Fruit fly (Drosophila melanogaster) whole organism, embryonic: Measurements from ENCODE around the gene Lcp65Ac.
A peak's percentile ranks its signal among the peaks of the same experiment; 100 is the strongest.

ENCODE experiments used
- Aef1 ChIP-seq: fragments of 200-800 bp; sonication (Bioruptor generic); IDR thresholded peaks from 3 replicates; pipeline ENCODE4 v1.3.6; 2022; ENCODE audit warnings: missing biosample characterization, missing genetic modification characterization
- Atf-2 ChIP-seq: fragments of 200-800 bp; sonication (Bioruptor generic); optimal IDR thresholded peaks from 2 replicates; lab custom pipeline; 2016; ENCODE audit warnings: missing biosample characterization, missing genetic modification characterization
- B-H1 ChIP-seq: fragments of 200-800 bp; sonication (Bioruptor generic); IDR thresholded peaks from 3 replicates; pipeline ENCODE4 v1.3.6; 2022; ENCODE audit warnings: missing biosample characterization, missing genetic modification characterization
- CG1024 ChIP-seq: fragments of 200-800 bp; sonication (Bioruptor generic); IDR thresholded peaks from 2 replicates; pipeline ENCODE4 v1.3.6; 2022; ENCODE audit warnings: missing biosample characterization, missing genetic modification characterization
- CG10267 ChIP-seq: fragments of 200-800 bp; sonication (Bioruptor generic); optimal IDR thresholded peaks from 2 replicates; lab custom pipeline; 2018; ENCODE audit warnings: missing biosample characterization, mild to moderate bottlenecking, missing genetic modification characterization, moderate library complexity
- CG17328 ChIP-seq: fragments of 200-800 bp; sonication (Bioruptor generic); IDR thresholded peaks from 2 replicates; pipeline ENCODE4 v1.3.6; 2022; ENCODE audit warnings: missing biosample characterization, missing genetic modification characterization
- CG1832 ChIP-seq: fragments of 200-800 bp; sonication (Bioruptor generic); optimal IDR thresholded peaks from 2 replicates; lab custom pipeline; 2017; ENCODE audit warnings: missing biosample characterization, mild to moderate bottlenecking, missing genetic modification characterization, inconsistent platforms
- CG18764 ChIP-seq: fragments of 200-800 bp; sonication (Bioruptor generic); optimal IDR thresholded peaks from 3 replicates; lab custom pipeline; 2016; ENCODE audit warnings: missing biosample characterization, missing genetic modification characterization
- CG2202 ChIP-seq: fragments of 200-800 bp; sonication (Bioruptor generic); optimal IDR thresholded peaks from 2 replicates; lab custom pipeline; 2018; ENCODE audit warnings: missing biosample characterization, mild to moderate bottlenecking, missing genetic modification characterization
- CG2875 ChIP-seq: fragments of 200-800 bp; sonication (Bioruptor generic); optimal IDR thresholded peaks from 2 replicates; lab custom pipeline; 2017; ENCODE audit warnings: missing biosample characterization, mild to moderate bottlenecking, missing genetic modification characterization, missing genetic modification reagents
- CG2889 ChIP-seq: fragments of 200-800 bp; sonication (Bioruptor generic); IDR thresholded peaks from 3 replicates; pipeline ENCODE4 v1.3.6; 2022; ENCODE audit warnings: missing biosample characterization, missing genetic modification characterization
- CG32772 ChIP-seq: fragments of 200-800 bp; sonication (Bioruptor generic); IDR thresholded peaks from 2 replicates; pipeline ENCODE4 v1.3.6; 2022; ENCODE audit warnings: missing biosample characterization, missing genetic modification characterization
- CG3407 ChIP-seq: fragments of 200-800 bp; sonication (Bioruptor generic); optimal IDR thresholded peaks from 2 replicates; lab custom pipeline; 2018; ENCODE audit warnings: missing biosample characterization, mild to moderate bottlenecking, missing genetic modification characterization
- CG4404 ChIP-seq: fragments of 200-800 bp; sonication (Bioruptor generic); IDR thresholded peaks from 2 replicates; pipeline ENCODE4 v1.3.6; 2022; ENCODE audit warnings: missing biosample characterization, missing genetic modification characterization
- CG4424 ChIP-seq: fragments of 200-800 bp; sonication (Bioruptor generic); optimal IDR thresholded peaks from 3 replicates; lab custom pipeline; 2016; ENCODE audit warnings: missing biosample characterization, missing genetic modification characterization
- CG4617 ChIP-seq: fragments of 200-800 bp; sonication (Bioruptor generic); optimal IDR thresholded peaks from 3 replicates; lab custom pipeline; 2016; ENCODE audit warnings: missing biosample characterization, missing genetic modification characterization, borderline replicate concordance
- CG4730 ChIP-seq: fragments of 200-800 bp; sonication (Bioruptor generic); IDR thresholded peaks from 2 replicates; pipeline ENCODE4 v1.3.6; 2022; ENCODE audit warnings: missing biosample characterization, missing genetic modification characterization
- CG6683 ChIP-seq: fragments of 200-800 bp; sonication (Bioruptor generic); optimal IDR thresholded peaks from 2 replicates; lab custom pipeline; 2017; ENCODE audit warnings: missing biosample characterization, mild to moderate bottlenecking, missing genetic modification characterization, missing genetic modification reagents
- CG7556 ChIP-seq: fragments of 200-800 bp; sonication (Bioruptor generic); optimal IDR thresholded peaks from 2 replicates; lab custom pipeline; 2017; ENCODE audit warnings: missing biosample characterization, mild to moderate bottlenecking, missing genetic modification characterization
- CrebB ChIP-seq: fragments of 200-800 bp; sonication (Bioruptor generic); optimal IDR thresholded peaks from 3 replicates; lab custom pipeline; 2018; ENCODE audit warnings: missing biosample characterization, mild to moderate bottlenecking, missing genetic modification characterization
- D ChIP-seq, 2 experiments: fragments of 200-800 bp in 1 of 2; fragments of >200 bp in 1 of 2; sonication (Bioruptor generic) in 1 of 2; optimal IDR thresholded peaks; 2 replicates in 1 of 2; 3 replicates in 1 of 2; lab custom pipeline; 2017; ENCODE audit warnings: mild to moderate bottlenecking in 1 of 2, missing biosample characterization in 1 of 2, missing genetic modification characterization in 1 of 2, missing genetic modification reagents in 1 of 2
- Deaf1 ChIP-seq: fragments of 200-800 bp; optimal IDR thresholded peaks from 3 replicates; lab custom pipeline; 2019; ENCODE audit warnings: missing biosample characterization, mild to moderate bottlenecking, missing genetic modification characterization, moderate library complexity
- Doc3 ChIP-seq: fragments of 200-800 bp; sonication (Bioruptor generic); IDR thresholded peaks from 3 replicates; pipeline ENCODE4 v1.3.6; 2022; ENCODE audit warnings: missing biosample characterization, missing genetic modification characterization; ENCODE audit not compliant: partially characterized antibody
- ERR ChIP-seq: fragments of 200-800 bp; sonication (Bioruptor generic); optimal IDR thresholded peaks from 2 replicates; lab custom pipeline; 2016; ENCODE audit warnings: missing biosample characterization, missing genetic modification characterization
- HmgZ ChIP-seq: fragments of 200-800 bp; sonication (Bioruptor generic); optimal IDR thresholded peaks from 2 replicates; lab custom pipeline; 2018; ENCODE audit warnings: missing biosample characterization, mild to moderate bottlenecking, missing genetic modification characterization
- Nf-YB ChIP-seq: fragments of 200-800 bp; sonication (Bioruptor generic); optimal IDR thresholded peaks from 3 replicates; lab custom pipeline; 2019; ENCODE audit warnings: missing biosample characterization, mild to moderate bottlenecking, missing genetic modification characterization, moderate library complexity
- PHDP ChIP-seq: fragments of 200-800 bp; sonication (Bioruptor generic); optimal IDR thresholded peaks from 3 replicates; lab custom pipeline; 2018; ENCODE audit warnings: missing biosample characterization, mild to moderate bottlenecking, missing genetic modification characterization, moderate library complexity
- Scr ChIP-seq: fragments of 200-800 bp; sonication (Bioruptor generic); IDR thresholded peaks from 2 replicates; pipeline ENCODE4 v1.3.6; 2022; ENCODE audit warnings: missing biosample characterization, missing genetic modification characterization; ENCODE audit not compliant: partially characterized antibody
- Vsx1 ChIP-seq: fragments of 200-800 bp; sonication (Bioruptor generic); optimal IDR thresholded peaks from 2 replicates; lab custom pipeline; 2017; ENCODE audit warnings: missing biosample characterization, mild to moderate bottlenecking, missing genetic modification characterization, missing genetic modification reagents
- YL-1 ChIP-seq: fragments of 200-800 bp; sonication (Bioruptor generic); optimal IDR thresholded peaks from 3 replicates; lab custom pipeline; 2017; ENCODE audit warnings: missing biosample characterization, mild to moderate bottlenecking, missing genetic modification characterization
- bowl ChIP-seq: fragments of 200-800 bp; sonication (Bioruptor generic); IDR thresholded peaks from 2 replicates; pipeline ENCODE4 v1.3.6; 2022; ENCODE audit warnings: missing biosample characterization, missing genetic modification characterization
- bsh ChIP-seq, 2 experiments: fragments of 200-800 bp; sonication (Bioruptor generic); optimal IDR thresholded peaks; 2 replicates each; lab custom pipeline; 2017 to 2018; ENCODE audit warnings: mild to moderate bottlenecking in 2 of 2, missing biosample characterization in 2 of 2, missing genetic modification characterization in 2 of 2, moderate library complexity in 1 of 2
- cg ChIP-seq: fragments of 200-800 bp; sonication (Bioruptor generic); optimal IDR thresholded peaks from 3 replicates; lab custom pipeline; 2019; ENCODE audit warnings: missing biosample characterization, mild to moderate bottlenecking, missing genetic modification characterization, moderate library complexity
- ci ChIP-seq: fragments of 200-800 bp; sonication (Bioruptor generic); IDR thresholded peaks from 3 replicates; pipeline ENCODE4 v1.3.6; 2022; ENCODE audit warnings: missing biosample characterization, missing genetic modification characterization
- cwo ChIP-seq: fragments of 200-800 bp; sonication (Bioruptor generic); optimal IDR thresholded peaks from 3 replicates; lab custom pipeline; 2017; ENCODE audit warnings: missing biosample characterization, missing genetic modification characterization, mild to moderate bottlenecking, moderate library complexity, missing genetic modification reagents
- en ChIP-seq: fragments of 200-800 bp; sonication (Bioruptor generic); optimal IDR thresholded peaks from 2 replicates; lab custom pipeline; 2016; ENCODE audit warnings: missing biosample characterization, missing genetic modification characterization
- ewg ChIP-seq: fragments of 200-800 bp; sonication (Bioruptor generic); optimal IDR thresholded peaks from 3 replicates; lab custom pipeline; 2017; ENCODE audit warnings: mild to moderate bottlenecking, missing biosample characterization, missing genetic modification reagents, missing genetic modification characterization
- fu2 ChIP-seq: fragments of 200-800 bp; sonication (Bioruptor generic); optimal IDR thresholded peaks from 2 replicates; lab custom pipeline; 2016; ENCODE audit warnings: missing biosample characterization, missing genetic modification characterization
- gcm2 ChIP-seq: fragments of 200-800 bp; sonication (Bioruptor generic); optimal IDR thresholded peaks from 2 replicates; lab custom pipeline; 2016; ENCODE audit warnings: missing biosample characterization, missing genetic modification characterization
- hb ChIP-seq: fragments of 200-800 bp; sonication (Bioruptor generic); IDR thresholded peaks from 3 replicates; pipeline ENCODE4 v1.3.6; 2022; ENCODE audit warnings: missing biosample characterization, missing genetic modification characterization; ENCODE audit not compliant: partially characterized antibody
- her ChIP-seq: fragments of 200-800 bp; sonication (Bioruptor generic); optimal IDR thresholded peaks from 2 replicates; lab custom pipeline; 2016; ENCODE audit warnings: missing biosample characterization, missing genetic modification characterization
- inv ChIP-seq: fragments of 200-800 bp; sonication (Bioruptor generic); IDR thresholded peaks from 2 replicates; pipeline ENCODE4 v1.3.6; 2022; ENCODE audit warnings: missing biosample characterization, missing genetic modification characterization; ENCODE audit not compliant: partially characterized antibody
- mirr ChIP-seq: fragments of 200-800 bp; sonication (Bioruptor generic); optimal IDR thresholded peaks from 3 replicates; lab custom pipeline; 2018; ENCODE audit warnings: missing biosample characterization, mild to moderate bottlenecking, missing genetic modification characterization
- pfk ChIP-seq: fragments of 200-800 bp; sonication (Bioruptor generic); optimal IDR thresholded peaks from 2 replicates; lab custom pipeline; 2018; ENCODE audit warnings: missing biosample characterization, mild to moderate bottlenecking, missing genetic modification characterization, moderate library complexity
- pho ChIP-seq: fragments of 200-800 bp; sonication (Bioruptor generic); optimal IDR thresholded peaks from 2 replicates; lab custom pipeline; 2016; ENCODE audit warnings: missing biosample characterization, missing genetic modification characterization
- schlank ChIP-seq: fragments of 200-800 bp; sonication (Bioruptor generic); optimal IDR thresholded peaks from 2 replicates; lab custom pipeline; 2018; ENCODE audit warnings: missing biosample characterization, mild to moderate bottlenecking, missing genetic modification characterization
- sd ChIP-seq: fragments of 200-800 bp; sonication (Bioruptor generic); optimal IDR thresholded peaks from 3 replicates; lab custom pipeline; 2018; ENCODE audit warnings: missing biosample characterization, mild to moderate bottlenecking, missing genetic modification characterization, moderate library complexity
- ssp ChIP-seq: fragments of 200-800 bp; sonication (Bioruptor generic); IDR thresholded peaks from 2 replicates; pipeline ENCODE4 v1.3.6; 2022; ENCODE audit warnings: missing biosample characterization, missing genetic modification characterization
- usp ChIP-seq: fragments of >200 bp; optimal IDR thresholded peaks from 2 replicates; lab custom pipeline; 2017; ENCODE audit warnings: missing biosample characterization, missing genetic modification characterization
- vnd ChIP-seq: fragments of 200-800 bp; sonication (Bioruptor generic); IDR thresholded peaks from 3 replicates; pipeline ENCODE4 v1.3.6; 2022; ENCODE audit warnings: missing biosample characterization, missing genetic modification characterization; ENCODE audit not compliant: partially characterized antibody

The Lcp65Ac gene

DNA sequence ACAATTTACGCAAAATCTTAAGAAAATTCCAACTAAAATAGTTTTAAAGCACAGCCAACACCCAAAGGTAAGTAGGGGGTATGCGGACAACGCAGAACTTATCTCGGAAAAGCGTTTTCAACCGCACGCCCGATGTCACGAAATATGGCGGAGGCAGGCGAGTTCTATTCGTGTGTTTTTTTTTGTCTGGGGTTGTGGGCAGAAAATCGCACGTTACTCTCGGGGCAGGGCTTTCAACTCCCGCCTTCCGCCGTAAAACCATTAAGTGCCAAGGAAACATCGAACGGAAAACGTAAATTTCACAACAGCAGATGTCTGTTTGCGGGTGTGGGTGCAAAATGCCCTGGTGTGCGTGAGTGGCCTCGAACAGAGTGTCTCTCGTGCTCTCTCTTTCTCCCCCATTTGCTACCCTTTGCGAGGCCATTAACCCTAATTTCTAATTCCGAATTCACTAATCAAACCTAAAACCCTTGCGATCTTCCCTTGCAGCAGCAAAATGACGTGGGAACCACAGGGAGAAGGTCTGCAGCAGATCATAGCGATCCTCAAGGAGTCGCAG is 49.0 kb downstream of the Lcp65Ac start (continued):
- TF ChIP-seq CG2202 (no peak), PHDP (tag; lab: Kevin White, UChicago) (no peak), CG6683 (GFP tag; lab: Kevin White, UChicago) (no peak), CG2875 (no peak), HmgZ (tag; lab: Kevin White, UChicago) (no peak), bowl (GFP tag; lab: Robert Waterston, UW) (no peak), CrebB (tag; lab: Kevin White, UChicago) (no peak), CG2889 (no peak), hb (GFP tag; lab: Robert Waterston, UW) (no peak), CG3407 (GFP tag; lab: Kevin White, UChicago) (no peak), Nf-YB (GFP tag; lab: Kevin White, UChicago) (no peak), YL-1 (GFP tag; lab: Kevin White, UChicago) (peak; percentile 24), ewg (GFP tag; lab: Kevin White, UChicago) (no peak), schlank (no peak), usp (GFP tag; lab: Kevin White, UChicago) (no peak), gcm2 (GFP tag; lab: Kevin White, UChicago) (no peak), CG4424 (GFP tag; lab: Kevin White, UChicago) (no peak), CG1024 (GFP tag; lab: Robert Waterston, UW) (no peak), CG4617 (GFP tag; lab: Kevin White, UChicago) (peak; percentile 68), B-H1 (GFP tag; lab: Robert Waterston, UW) (no peak), Aef1 (GFP tag; lab: Robert Waterston, UW) (no peak), Deaf1 (tag; lab: Kevin White, UChicago) (no peak), ssp (GFP tag; lab: Robert Waterston, UW) (no peak), CG10267 (tag; lab: Kevin White, UChicago) (no peak), inv (GFP tag; lab: Robert Waterston, UW) (0 out of 2 replicates have a peak, but pooled peaks have one; percentile 4), cwo (no peak), bsh (GFP tag; optimal IDR thresholded peaks at IDR 0.05; lab: Kevin White, UChicago) (no peak), CG1832 (GFP tag; lab: Kevin White, UChicago) (peak; percentile 56), CG7556 (GFP tag; lab: Kevin White, UChicago) (no peak), en (GFP tag; lab: Kevin White, UChicago) (no peak), sd (tag; lab: Kevin White, UChicago) (no peak), CG17328 (GFP tag; lab: Robert Waterston, UW) (no peak), mirr (GFP tag; lab: Kevin White, UChicago) (no peak), vnd (no peak), pfk (GFP tag; lab: Kevin White, UChicago) (no peak), pho (GFP tag; lab: Kevin White, UChicago) (no peak), CG18764 (GFP tag; lab: Kevin White, UChicago) (no peak), Doc3 (GFP tag; lab: Robert Waterston, UW) (no peak), fu2 (no peak), CG4404 (GFP tag; lab: Robert Waterston, UW) (no peak), Scr (GFP tag; lab: Robert Waterston, UW) (0 out of 2 replicates have a peak, but pooled peaks have one; percentile 44), D (optimal IDR thresholded peaks at IDR 0.05; lab: Kevin White, UChicago) (no peak), D (GFP tag; optimal IDR thresholded peaks at IDR 0.05; lab: Kevin White, UChicago) (no peak), Vsx1 (GFP tag; lab: Kevin White, UChicago) (no peak), cg (peak; percentile 80), her (GFP tag; lab: Kevin White, UChicago) (no peak), Atf-2 (GFP tag; lab: Kevin White, UChicago) (no peak), ERR (GFP tag; lab: Kevin White, UChicago) (no peak), ci (GFP tag; lab: Robert Waterston, UW) (no peak), CG32772 (GFP tag; lab: Robert Waterston, UW) (no peak), CG4730 (GFP tag; lab: Robert Waterston, UW) (no peak)
